Fruit fly (Drosophila melanogaster) whole organism, embryonic: ENCODE results near the gene CG14805.

Source experiments
- Aef1 ChIP-seq: fragments of 200-800 bp; sonication (Bioruptor generic); IDR thresholded peaks from 3 replicates; pipeline ENCODE4 v1.3.6; 2022; ENCODE audit warnings: missing biosample characterization, missing genetic modification characterization
- Asciz ChIP-seq: fragments of 200-800 bp; sonication (Bioruptor generic); optimal IDR thresholded peaks from 2 replicates; lab custom pipeline; 2017; ENCODE audit warnings: missing biosample characterization, mild to moderate bottlenecking, missing genetic modification characterization, missing genetic modification reagents
- Atf-2 ChIP-seq: fragments of 200-800 bp; sonication (Bioruptor generic); optimal IDR thresholded peaks from 2 replicates; lab custom pipeline; 2016; ENCODE audit warnings: missing biosample characterization, missing genetic modification characterization
- B-H1 ChIP-seq: fragments of 200-800 bp; sonication (Bioruptor generic); IDR thresholded peaks from 3 replicates; pipeline ENCODE4 v1.3.6; 2022; ENCODE audit warnings: missing biosample characterization, missing genetic modification characterization
- B-H2 ChIP-seq: fragments of 200-800 bp; sonication (Bioruptor generic); optimal IDR thresholded peaks from 2 replicates; lab custom pipeline; 2018; ENCODE audit warnings: missing biosample characterization, mild to moderate bottlenecking, missing genetic modification characterization
- CG10267 ChIP-seq: fragments of 200-800 bp; sonication (Bioruptor generic); optimal IDR thresholded peaks from 2 replicates; lab custom pipeline; 2018; ENCODE audit warnings: missing biosample characterization, mild to moderate bottlenecking, missing genetic modification characterization, moderate library complexity
- CG10543 ChIP-seq: fragments of 200-800 bp; sonication (Bioruptor generic); optimal IDR thresholded peaks from 3 replicates; lab custom pipeline; 2017; ENCODE audit warnings: missing biosample characterization, mild to moderate bottlenecking, missing genetic modification characterization, moderate library complexity
- CG11504 ChIP-seq: fragments of 200-800 bp; sonication (Bioruptor generic); optimal IDR thresholded peaks from 3 replicates; lab custom pipeline; 2019; ENCODE audit warnings: missing biosample characterization, mild to moderate bottlenecking, missing genetic modification characterization, moderate library complexity
- CG12219 ChIP-seq: fragments of 200-800 bp; sonication (Bioruptor generic); optimal IDR thresholded peaks from 3 replicates; lab custom pipeline; 2018; ENCODE audit warnings: missing biosample characterization, mild to moderate bottlenecking, missing genetic modification characterization
- CG15514 ChIP-seq: fragments of 200-800 bp; sonication (Bioruptor generic); optimal IDR thresholded peaks from 3 replicates; lab custom pipeline; 2017; ENCODE audit warnings: missing biosample characterization, missing genetic modification characterization, mild to moderate bottlenecking, moderate library complexity, missing genetic modification reagents
- CG16813 ChIP-seq: fragments of 200-800 bp; sonication (Bioruptor generic); IDR thresholded peaks from 3 replicates; pipeline ENCODE4 v1.3.6; 2022; ENCODE audit warnings: missing biosample characterization, missing genetic modification characterization; ENCODE audit not compliant: partially characterized antibody
- CG18011 ChIP-seq: fragments of 200-800 bp; sonication (Bioruptor generic); optimal IDR thresholded peaks from 2 replicates; lab custom pipeline; 2017; ENCODE audit warnings: missing biosample characterization, missing genetic modification characterization, mild to moderate bottlenecking, moderate library complexity, missing genotype
- CG18599 ChIP-seq: fragments of 200-800 bp; sonication (Bioruptor generic); optimal IDR thresholded peaks from 3 replicates; lab custom pipeline; 2017; ENCODE audit warnings: missing biosample characterization, missing genetic modification characterization, mild to moderate bottlenecking, moderate library complexity, missing genetic modification reagents
- CG2202 ChIP-seq: fragments of 200-800 bp; sonication (Bioruptor generic); optimal IDR thresholded peaks from 2 replicates; lab custom pipeline; 2018; ENCODE audit warnings: missing biosample characterization, mild to moderate bottlenecking, missing genetic modification characterization
- CG2678 ChIP-seq: fragments of 200-800 bp; sonication (Bioruptor generic); optimal IDR thresholded peaks from 3 replicates; lab custom pipeline; 2019; ENCODE audit warnings: missing biosample characterization, mild to moderate bottlenecking, missing genetic modification characterization, moderate library complexity
- CG3407 ChIP-seq: fragments of 200-800 bp; sonication (Bioruptor generic); optimal IDR thresholded peaks from 2 replicates; lab custom pipeline; 2018; ENCODE audit warnings: missing biosample characterization, mild to moderate bottlenecking, missing genetic modification characterization
- CG4282 ChIP-seq: fragments of 200-800 bp; sonication (Bioruptor generic); optimal IDR thresholded peaks from 2 replicates; lab custom pipeline; 2016; ENCODE audit warnings: missing biosample characterization, missing genetic modification characterization
- CG43689 ChIP-seq: fragments of 200-800 bp; sonication (Bioruptor generic); IDR thresholded peaks from 2 replicates; pipeline ENCODE4 v1.3.6; 2022; ENCODE audit warnings: missing biosample characterization, missing genetic modification characterization
- CG4820 ChIP-seq: fragments of 200-800 bp; sonication (Bioruptor generic); optimal IDR thresholded peaks from 3 replicates; lab custom pipeline; 2016; ENCODE audit warnings: missing biosample characterization, missing genetic modification characterization
- CG5953 ChIP-seq: fragments of 200-800 bp; sonication (Bioruptor generic); IDR thresholded peaks from 2 replicates; pipeline ENCODE4 v1.3.6; 2022; ENCODE audit warnings: missing biosample characterization, missing genetic modification characterization
- CG6254 ChIP-seq: fragments of 200-800 bp; sonication (Bioruptor generic); optimal IDR thresholded peaks from 3 replicates; lab custom pipeline; 2017; ENCODE audit warnings: mild to moderate bottlenecking, missing biosample characterization, missing genetic modification reagents, missing genetic modification characterization
- CG6272 ChIP-seq: fragments of 200-800 bp; sonication (Bioruptor generic); IDR thresholded peaks from 2 replicates; pipeline ENCODE4 v1.3.6; 2022; ENCODE audit warnings: missing biosample characterization, missing genetic modification characterization
- CG7786 ChIP-seq: fragments of 200-800 bp; sonication (Bioruptor generic); optimal IDR thresholded peaks from 2 replicates; lab custom pipeline; 2016; ENCODE audit warnings: missing biosample characterization, missing genetic modification characterization
- CG8089 ChIP-seq: fragments of 200-800 bp; sonication (Bioruptor generic); optimal IDR thresholded peaks from 3 replicates; lab custom pipeline; 2016; ENCODE audit warnings: missing biosample characterization, missing genetic modification characterization
- CG9727 ChIP-seq: fragments of 200-800 bp; sonication (Bioruptor generic); optimal IDR thresholded peaks from 3 replicates; lab custom pipeline; 2017; ENCODE audit warnings: missing biosample characterization, mild to moderate bottlenecking, missing genetic modification characterization
- CG9932 ChIP-seq: fragments of 200-800 bp; sonication (Bioruptor generic); IDR thresholded peaks from 2 replicates; pipeline ENCODE4 v1.3.6; 2022; ENCODE audit warnings: missing biosample characterization, missing genetic modification characterization
- H2.0 ChIP-seq: fragments of 200-800 bp; sonication (Bioruptor generic); IDR thresholded peaks from 2 replicates; pipeline ENCODE4 v1.3.6; 2022; ENCODE audit warnings: missing biosample characterization, missing genetic modification characterization
- Hr3 ChIP-seq: fragments of 200-800 bp; sonication (Bioruptor generic); optimal IDR thresholded peaks from 3 replicates; lab custom pipeline; 2016; ENCODE audit warnings: missing biosample characterization, missing genetic modification characterization
- Hr39 ChIP-seq: fragments of >200 bp; optimal IDR thresholded peaks from 2 replicates; lab custom pipeline; 2017
- Mad ChIP-seq: fragments of 200-800 bp; sonication (Bioruptor generic); optimal IDR thresholded peaks from 2 replicates; lab custom pipeline; 2016; ENCODE audit warnings: missing biosample characterization, missing genetic modification characterization
- Mrtf ChIP-seq: fragments of 200-800 bp; sonication (Bioruptor generic); IDR thresholded peaks from 3 replicates; pipeline ENCODE4 v1.3.6; 2022; ENCODE audit warnings: missing biosample characterization, missing genetic modification characterization
- Nf-YB ChIP-seq: fragments of 200-800 bp; sonication (Bioruptor generic); optimal IDR thresholded peaks from 3 replicates; lab custom pipeline; 2019; ENCODE audit warnings: missing biosample characterization, mild to moderate bottlenecking, missing genetic modification characterization, moderate library complexity
- Nf-YC ChIP-seq: fragments of 200-800 bp; optimal IDR thresholded peaks from 3 replicates; lab custom pipeline; 2019; ENCODE audit warnings: missing biosample characterization, mild to moderate bottlenecking, missing genetic modification characterization, moderate library complexity
- Stat92E ChIP-seq, 3 experiments: fragments of >200 bp in 2 of 3; fragments of 200-800 bp in 1 of 3; sonication (Bioruptor generic) in 1 of 3; optimal IDR thresholded peaks; 2 replicates each; lab custom pipeline; 2017 to 2019; ENCODE audit warnings: missing biosample characterization in 3 of 3, missing genetic modification characterization in 3 of 3, mild to moderate bottlenecking in 1 of 3, moderate library complexity in 1 of 3
- Trl ChIP-seq, 3 experiments: fragments of >200 bp in 2 of 3; fragments of 200-800 bp in 1 of 3; sonication (Bioruptor generic) in 1 of 3; optimal IDR thresholded peaks; 2 replicates in 1 of 3; 3 replicates in 2 of 3; lab custom pipeline; 2016 to 2017; ENCODE audit warnings: missing biosample characterization in 1 of 3, missing genetic modification characterization in 1 of 3
- Xrp1 ChIP-seq: fragments of 200-800 bp; sonication (Bioruptor generic); IDR thresholded peaks from 2 replicates; pipeline ENCODE4 v1.3.6; 2022; ENCODE audit warnings: missing biosample characterization, missing genetic modification characterization
- br ChIP-seq: fragments of >200 bp; optimal IDR thresholded peaks from 2 replicates; lab custom pipeline; 2017
- caup ChIP-seq: fragments of 200-800 bp; sonication (Bioruptor generic); optimal IDR thresholded peaks from 3 replicates; lab custom pipeline; 2017; ENCODE audit warnings: missing biosample characterization, mild to moderate bottlenecking, missing genetic modification characterization, moderate library complexity; ENCODE audit not compliant: severe bottlenecking
- chif ChIP-seq, 2 experiments: fragments of 200-800 bp; sonication (Bioruptor generic); optimal IDR thresholded peaks; 3 replicates each; lab custom pipeline; 2016; ENCODE audit warnings: missing biosample characterization in 2 of 2, missing genetic modification characterization in 2 of 2
- dmrt11E ChIP-seq: fragments of 200-800 bp; sonication (Bioruptor generic); optimal IDR thresholded peaks from 3 replicates; lab custom pipeline; 2018; ENCODE audit warnings: missing biosample characterization, mild to moderate bottlenecking, missing genetic modification characterization, moderate library complexity
- ems ChIP-seq: fragments of 200-800 bp; sonication (Bioruptor generic); optimal IDR thresholded peaks from 3 replicates; lab custom pipeline; 2016; ENCODE audit warnings: missing biosample characterization, missing genetic modification characterization
- fd64A ChIP-seq: fragments of 200-800 bp; sonication (Bioruptor generic); optimal IDR thresholded peaks from 3 replicates; lab custom pipeline; 2018; ENCODE audit warnings: missing biosample characterization, mild to moderate bottlenecking, missing genetic modification characterization
- fd96Cb ChIP-seq: fragments of 200-800 bp; sonication (Bioruptor generic); optimal IDR thresholded peaks from 2 replicates; lab custom pipeline; 2018; ENCODE audit warnings: missing biosample characterization, mild to moderate bottlenecking, missing genetic modification characterization, moderate library complexity
- oc ChIP-seq: fragments of 200-800 bp; sonication (Bioruptor generic); optimal IDR thresholded peaks from 2 replicates; lab custom pipeline; 2018; ENCODE audit warnings: missing biosample characterization, mild to moderate bottlenecking, missing genetic modification characterization, moderate library complexity
- pnt ChIP-seq: fragments of 200-800 bp; sonication (Bioruptor generic); optimal IDR thresholded peaks from 3 replicates; lab custom pipeline; 2016; ENCODE audit warnings: missing biosample characterization, missing genetic modification characterization
- psq ChIP-seq: fragments of 200-800 bp; sonication (Bioruptor generic); optimal IDR thresholded peaks from 2 replicates; lab custom pipeline; 2017; ENCODE audit warnings: missing biosample characterization, missing genetic modification characterization
- rib ChIP-seq: fragments of 200-800 bp; sonication (Bioruptor generic); IDR thresholded peaks from 2 replicates; pipeline ENCODE4 v1.3.6; 2022; ENCODE audit warnings: missing biosample characterization, missing genetic modification characterization
- row ChIP-seq: fragments of 200-800 bp; sonication (Bioruptor generic); IDR thresholded peaks from 3 replicates; pipeline ENCODE4 v1.3.6; 2022; ENCODE audit warnings: missing biosample characterization, missing genetic modification characterization
- sens ChIP-seq: fragments of 200-800 bp; sonication (Bioruptor generic); peaks from one replicate; lab custom pipeline; 2016; ENCODE audit warnings: missing biosample characterization, missing genetic modification characterization
- zfh1 ChIP-seq: fragments of 200-800 bp; sonication (Bioruptor generic); IDR thresholded peaks from 3 replicates; pipeline ENCODE4 v1.3.6; 2022; ENCODE audit warnings: missing biosample characterization, missing genetic modification characterization

CG14805 gene

DNA sequence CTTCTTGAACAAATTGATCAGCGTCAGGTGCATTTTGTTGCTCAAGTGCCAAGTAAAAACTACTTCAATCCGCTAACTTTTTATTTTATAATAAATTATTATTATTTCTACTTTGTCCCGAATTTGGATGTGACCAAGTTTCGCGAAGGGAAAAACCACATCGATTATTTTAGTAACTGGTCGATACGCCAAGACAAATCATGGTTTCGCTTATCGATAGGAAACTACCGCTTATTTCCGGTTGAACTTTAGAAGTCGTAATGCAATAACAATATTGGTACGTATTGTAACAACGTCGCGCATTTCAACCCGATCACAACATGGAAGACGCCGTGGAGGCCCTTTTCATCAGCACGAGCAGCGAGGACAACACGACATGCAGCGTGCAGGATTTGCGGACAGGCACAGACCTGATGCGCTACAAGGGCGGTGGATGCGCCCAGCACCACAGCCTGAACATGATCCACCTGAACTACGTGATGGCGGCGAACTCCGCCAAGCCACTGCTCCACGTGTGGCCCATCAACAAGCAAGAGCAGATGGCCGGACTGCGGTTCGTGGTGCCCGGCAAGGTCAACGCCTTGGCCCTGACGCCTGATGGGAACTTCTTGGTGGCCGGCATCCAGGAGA is at the start of gene CG14805, which contains the start of gene CG14817 (continued):
- TF ChIP-seq CG3407 (no peak), Xrp1 (0 out of 2 replicates have a peak, but pooled peaks have one; percentile 9), CG4820 (no peak), Nf-YC (peak; percentile 67), Mad (GFP tag; lab: Kevin White, UChicago) (peak; percentile 43), H2.0 (GFP tag; lab: Robert Waterston, UW) (peak; percentile 27; the same call in 1 of the 2 replicates), Aef1 (no peak), CG12219 (peak; percentile 79), CG6272 (GFP tag; lab: Robert Waterston, UW) (no peak), Mrtf (GFP tag; lab: Robert Waterston, UW) (0 out of 3 replicates have a peak, but pooled peaks have one; percentile 8), fd96Cb (no peak), CG9932 (GFP tag; lab: Robert Waterston, UW) (no peak; the same call in 1 of the 2 replicates), row (peak; percentile 19; the same call in 1 of the 3 replicates), Hr3 (GFP tag; lab: Kevin White, UChicago) (no peak), Trl (optimal IDR thresholded peaks at IDR 0.05; lab: Kevin White, UChicago) (no peak), Trl (GFP tag; optimal IDR thresholded peaks at IDR 0.05; lab: Kevin White, UChicago) (peak; percentile 40), CG15514 (peak; percentile 90), CG10543 (GFP tag; lab: Kevin White, UChicago) (peak; percentile 89), Stat92E (GFP tag; optimal IDR thresholded peaks at IDR 0.05; lab: Kevin White, UChicago) (no peak), Nf-YB (GFP tag; lab: Kevin White, UChicago) (peak; percentile 51), CG4282 (no peak), CG5953 (no peak), ems (GFP tag; lab: Kevin White, UChicago) (peak; percentile 15), CG6254 (GFP tag; lab: Kevin White, UChicago) (no peak), Hr39 (lab: Kevin White, UChicago) (no peak), CG43689 (GFP tag; lab: Robert Waterston, UW) (no peak), CG18599 (GFP tag; lab: Kevin White, UChicago) (no peak), br (lab: Kevin White, UChicago) (no peak), Atf-2 (GFP tag; lab: Kevin White, UChicago) (no peak), CG18011 (GFP tag; lab: Kevin White, UChicago) (peak; percentile 53), CG11504 (tag; lab: Kevin White, UChicago) (no peak), oc (tag; lab: Kevin White, UChicago) (no peak), CG8089 (GFP tag; lab: Kevin White, UChicago) (no peak), B-H2 (GFP tag; lab: Kevin White, UChicago) (peak; percentile 91), CG10267 (tag; lab: Kevin White, UChicago) (peak; percentile 77), CG9727 (GFP tag; lab: Kevin White, UChicago) (peak; percentile 80), zfh1 (GFP tag; lab: Robert Waterston, UW) (peak; percentile 51; the same call in 1 of the 3 replicates), psq (GFP tag; lab: Kevin White, UChicago) (no peak), CG7786 (GFP tag; lab: Kevin White, UChicago) (no peak), CG2202 (tag; lab: Kevin White, UChicago) (peak; percentile 65), Asciz (GFP tag; lab: Kevin White, UChicago) (no peak), B-H1 (GFP tag; lab: Robert Waterston, UW) (no peak), pnt (GFP tag; lab: Kevin White, UChicago) (no peak), CG16813 (GFP tag; lab: Robert Waterston, UW) (peak; percentile 58), chif (GFP tag; optimal IDR thresholded peaks at IDR 0.05; lab: Kevin White, UChicago) (peak in 1 of 2 experiments; percentile 5), rib (GFP tag; lab: Robert Waterston, UW) (no peak), fd64A (GFP tag; lab: Kevin White, UChicago) (peak; percentile 73), CG2678 (tag; lab: Kevin White, UChicago) (no peak), caup (GFP tag; lab: Kevin White, UChicago) (peak; percentile 93), sens (peak; percentile 85), dmrt11E (tag; lab: Kevin White, UChicago) (peak; percentile 59)
